Worm (Caenorhabditis elegans) whole organism, late embryonic: ENCODE results near the gene tag-307.

Source experiments
- C08G9.2 ChIP-seq: sonication (generic microtip); optimal IDR thresholded peaks from 2 replicates; lab custom pipeline; 2016; ENCODE audit warnings: mild to moderate bottlenecking, missing genetic modification characterization, moderate library complexity, missing compliant biosample characterization
- C38D4.7 ChIP-seq: fragments of 200-800 bp; sonication (Bioruptor generic); optimal IDR thresholded peaks from 2 replicates; lab custom pipeline; 2018; ENCODE audit warnings: mild to moderate bottlenecking, missing genetic modification characterization, moderate library complexity, missing compliant biosample characterization
- F13H6.1 ChIP-seq: sonication (generic microtip); optimal IDR thresholded peaks from 2 replicates; lab custom pipeline; 2016; ENCODE audit warnings: missing genetic modification characterization, missing compliant biosample characterization
- K02D7.2 ChIP-seq: sonication (generic microtip); optimal IDR thresholded peaks from 2 replicates; lab custom pipeline; 2017; ENCODE audit warnings: mild to moderate bottlenecking, missing genetic modification characterization, missing compliant biosample characterization
- T23F11.4 ChIP-seq: fragments of 200-800 bp; sonication (Bioruptor generic); optimal IDR thresholded peaks from 2 replicates; lab custom pipeline; 2018; ENCODE audit warnings: mild to moderate bottlenecking, missing genetic modification characterization, missing compliant biosample characterization
- ahr-1 ChIP-seq: sonication (generic microtip); optimal IDR thresholded peaks from 2 replicates; lab custom pipeline; 2016; ENCODE audit warnings: missing genetic modification characterization, missing compliant biosample characterization
- ama-1 ChIP-seq: fragments of 150-350 bp; optimal IDR thresholded peaks from 2 replicates; lab custom pipeline; 2014
- ceh-14 ChIP-seq: sonication (generic microtip); optimal IDR thresholded peaks from 2 replicates; lab custom pipeline; 2016; ENCODE audit warnings: missing genotype, missing genetic modification characterization, missing compliant biosample characterization
- ceh-18 ChIP-seq: sonication (generic microtip); optimal IDR thresholded peaks from 2 replicates; lab custom pipeline; 2016; ENCODE audit warnings: missing genetic modification characterization, missing compliant biosample characterization
- ceh-19 ChIP-seq: fragments of 200-800 bp; sonication (Bioruptor generic); optimal IDR thresholded peaks from 2 replicates; lab custom pipeline; 2018; ENCODE audit warnings: mild to moderate bottlenecking, missing genetic modification characterization, missing compliant biosample characterization
- ceh-2 ChIP-seq: sonication (generic microtip); optimal IDR thresholded peaks from 2 replicates; lab custom pipeline; 2016; ENCODE audit warnings: missing genotype, missing genetic modification characterization, missing compliant biosample characterization
- ceh-22 ChIP-seq: sonication (generic microtip); optimal IDR thresholded peaks from 2 replicates; lab custom pipeline; 2017; ENCODE audit warnings: missing biosample characterization, missing genetic modification characterization
- ceh-30 ChIP-seq: fragments of 150-350 bp; optimal IDR thresholded peaks from 2 replicates; lab custom pipeline; 2014; ENCODE audit warnings: missing biosample characterization, missing genetic modification characterization
- ceh-34 ChIP-seq: sonication (generic microtip); optimal IDR thresholded peaks from 2 replicates; lab custom pipeline; 2016; ENCODE audit warnings: mild to moderate bottlenecking, missing genetic modification characterization, missing compliant biosample characterization
- ceh-45 ChIP-seq: fragments of 200-800 bp; sonication (Bioruptor generic); IDR thresholded peaks from 2 replicates; pipeline ENCODE4 v1.3.6; 2022; ENCODE audit warnings: missing genetic modification reagents, missing genetic modification characterization, missing compliant biosample characterization
- ceh-48 ChIP-seq: sonication (generic microtip); optimal IDR thresholded peaks from 2 replicates; lab custom pipeline; 2016; ENCODE audit warnings: missing genetic modification characterization, inconsistent platforms, missing compliant biosample characterization
- ceh-6 ChIP-seq: fragments of 200-800 bp; sonication (Bioruptor generic); optimal IDR thresholded peaks from 2 replicates; lab custom pipeline; 2018; ENCODE audit warnings: mild to moderate bottlenecking, missing genetic modification characterization, missing compliant biosample characterization
- ceh-9 ChIP-seq: sonication (generic microtip); optimal IDR thresholded peaks from 2 replicates; lab custom pipeline; 2016; ENCODE audit warnings: mild to moderate bottlenecking, missing genetic modification characterization, inconsistent platforms, missing compliant biosample characterization
- dve-1 ChIP-seq: sonication (generic microtip); optimal IDR thresholded peaks from 2 replicates; lab custom pipeline; 2017; ENCODE audit warnings: antibody characterized with exemption, mild to moderate bottlenecking, missing genetic modification characterization, missing compliant biosample characterization
- elt-2 ChIP-seq: sonication (generic microtip); optimal IDR thresholded peaks from 2 replicates; lab custom pipeline; 2016; ENCODE audit warnings: missing genetic modification reagents, missing genetic modification characterization, missing compliant biosample characterization
- ets-4 ChIP-seq: sonication (generic microtip); optimal IDR thresholded peaks from 2 replicates; lab custom pipeline; 2016; ENCODE audit warnings: missing genetic modification characterization, missing compliant biosample characterization
- fax-1 ChIP-seq: sonication (generic microtip); optimal IDR thresholded peaks from 2 replicates; lab custom pipeline; 2016; ENCODE audit warnings: missing genotype, missing genetic modification characterization, missing compliant biosample characterization
- fkh-10 ChIP-seq: fragments of 150-350 bp; optimal IDR thresholded peaks from 2 replicates; lab custom pipeline; 2014; ENCODE audit warnings: missing biosample characterization, missing genetic modification reagents, missing genetic modification characterization
- fkh-6 ChIP-seq: sonication (generic microtip); optimal IDR thresholded peaks from 2 replicates; lab custom pipeline; 2016; ENCODE audit warnings: missing genetic modification characterization, missing compliant biosample characterization
- hlh-13 ChIP-seq: fragments of 200-800 bp; sonication (Bioruptor generic); optimal IDR thresholded peaks from 2 replicates; lab custom pipeline; 2018; ENCODE audit warnings: mild to moderate bottlenecking, missing genetic modification characterization, missing compliant biosample characterization
- hlh-6 ChIP-seq: sonication (generic microtip); optimal IDR thresholded peaks from 2 replicates; lab custom pipeline; 2016; ENCODE audit warnings: missing genotype, missing genetic modification characterization, missing compliant biosample characterization
- hlh-8 ChIP-seq: sonication (generic microtip); optimal IDR thresholded peaks from 2 replicates; lab custom pipeline; 2016; ENCODE audit warnings: missing genotype, missing genetic modification characterization, missing compliant biosample characterization
- lim-6 ChIP-seq: sonication (generic microtip); optimal IDR thresholded peaks from 2 replicates; lab custom pipeline; 2016; ENCODE audit warnings: missing genetic modification characterization, missing compliant biosample characterization
- mec-3 ChIP-seq: sonication (generic microtip); optimal IDR thresholded peaks from 2 replicates; lab custom pipeline; 2016; ENCODE audit warnings: borderline replicate concordance, missing genetic modification characterization, missing compliant biosample characterization
- nfya-1 ChIP-seq: sonication (generic microtip); optimal IDR thresholded peaks from 2 replicates; lab custom pipeline; 2017; ENCODE audit warnings: missing genetic modification characterization, mild to moderate bottlenecking, missing compliant biosample characterization, antibody characterized with exemption, moderate library complexity
- nhr-11 ChIP-seq: fragments of 150-350 bp; optimal IDR thresholded peaks from 2 replicates; lab custom pipeline; 2014; ENCODE audit warnings: missing biosample characterization, missing genetic modification characterization
- nhr-232 ChIP-seq: sonication (generic microtip); optimal IDR thresholded peaks from 2 replicates; lab custom pipeline; 2016; ENCODE audit warnings: missing genetic modification characterization, missing compliant biosample characterization
- npax-4 ChIP-seq: sonication (generic microtip); optimal IDR thresholded peaks from 2 replicates; lab custom pipeline; 2016; ENCODE audit warnings: missing genetic modification characterization, missing compliant biosample characterization
- odd-2 ChIP-seq: sonication (generic microtip); optimal IDR thresholded peaks from 2 replicates; lab custom pipeline; 2017; ENCODE audit warnings: antibody characterized with exemption, mild to moderate bottlenecking, missing genetic modification characterization, missing compliant biosample characterization
- pax-1 ChIP-seq: fragments of 150-350 bp; optimal IDR thresholded peaks from 2 replicates; lab custom pipeline; 2014; ENCODE audit warnings: missing biosample characterization, missing genetic modification characterization
- pha-2 ChIP-seq: sonication (generic microtip); optimal IDR thresholded peaks from 2 replicates; lab custom pipeline; 2017; ENCODE audit warnings: mild to moderate bottlenecking, missing genetic modification characterization, missing compliant biosample characterization
- pqm-1 ChIP-seq: sonication (generic microtip); optimal IDR thresholded peaks from 2 replicates; lab custom pipeline; 2016; ENCODE audit warnings: missing genetic modification characterization, missing compliant biosample characterization
- pros-1 ChIP-seq: fragments of 150-350 bp; optimal IDR thresholded peaks from 2 replicates; lab custom pipeline; 2014; ENCODE audit warnings: missing biosample characterization, missing genetic modification reagents, missing genetic modification characterization
- ref-2 ChIP-seq: sonication (generic microtip); optimal IDR thresholded peaks from 2 replicates; lab custom pipeline; 2016; ENCODE audit warnings: missing genetic modification characterization, missing compliant biosample characterization
- rnt-1 ChIP-seq: sonication (generic microtip); optimal IDR thresholded peaks from 2 replicates; lab custom pipeline; 2016; ENCODE audit warnings: missing genetic modification characterization, missing compliant biosample characterization
- sdc-2 ChIP-seq: sonication (generic microtip); optimal IDR thresholded peaks from 2 replicates; lab custom pipeline; 2016; ENCODE audit warnings: missing genotype, missing genetic modification characterization, missing compliant biosample characterization
- sox-2 ChIP-seq: fragments of 200-800 bp; sonication (Bioruptor generic); IDR thresholded peaks from 2 replicates; pipeline ENCODE4 v1.3.6; 2022; ENCODE audit warnings: missing genetic modification reagents, missing genetic modification characterization, missing compliant biosample characterization
- syd-9 ChIP-seq: sonication (generic microtip); optimal IDR thresholded peaks from 2 replicates; lab custom pipeline; 2016; ENCODE audit warnings: mild to moderate bottlenecking, missing genetic modification characterization, moderate library complexity, missing compliant biosample characterization
- tbx-7 ChIP-seq: sonication (generic microtip); optimal IDR thresholded peaks from 2 replicates; lab custom pipeline; 2016; ENCODE audit warnings: missing genotype, missing genetic modification characterization, missing compliant biosample characterization
- ttx-3 ChIP-seq: sonication (generic microtip); optimal IDR thresholded peaks from 2 replicates; lab custom pipeline; 2016; ENCODE audit warnings: missing genetic modification reagents, missing genetic modification characterization, missing compliant biosample characterization
- unc-42 ChIP-seq: sonication (generic microtip); optimal IDR thresholded peaks from 2 replicates; lab custom pipeline; 2016; ENCODE audit warnings: missing genotype, missing genetic modification characterization, missing compliant biosample characterization
- unc-86 ChIP-seq: sonication (generic microtip); optimal IDR thresholded peaks from 2 replicates; lab custom pipeline; 2016; ENCODE audit warnings: missing genetic modification characterization, missing compliant biosample characterization
- zip-5 ChIP-seq: sonication (generic microtip); optimal IDR thresholded peaks from 2 replicates; lab custom pipeline; 2016; ENCODE audit warnings: missing genetic modification characterization, missing compliant biosample characterization
- ztf-16 ChIP-seq: sonication (generic microtip); optimal IDR thresholded peaks from 2 replicates; lab custom pipeline; 2017; ENCODE audit warnings: missing genetic modification characterization, missing compliant biosample characterization

Gene tag-307

DNA sequence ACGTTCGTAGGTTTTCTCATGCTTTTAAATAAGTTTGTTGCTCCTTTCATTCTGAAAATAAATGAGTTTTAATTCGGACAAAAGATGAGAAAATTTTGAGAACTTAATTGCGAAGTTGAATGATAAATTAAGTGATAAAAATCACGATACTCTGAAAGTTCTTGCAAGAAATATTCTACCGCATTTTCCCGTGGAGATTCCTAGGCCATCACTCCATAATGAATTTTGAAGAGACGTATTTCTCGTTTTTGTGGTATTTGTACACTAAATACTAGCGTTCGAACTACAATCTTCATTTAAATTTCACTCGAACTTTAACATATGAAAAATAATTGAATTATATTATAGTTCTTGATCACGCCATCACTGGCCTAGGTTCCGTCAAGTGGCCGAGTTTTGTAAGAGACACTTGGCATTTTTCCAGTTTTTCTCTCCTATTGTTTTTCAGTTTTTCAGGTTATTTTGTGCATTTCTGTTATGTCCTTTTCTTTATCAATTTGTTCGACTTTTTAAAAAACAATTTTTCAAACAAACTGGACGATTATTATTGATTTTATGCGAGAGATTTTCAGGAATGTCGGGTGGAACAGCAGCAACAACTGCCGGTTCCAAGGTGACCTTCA is 1.5 kb upstream of the tag-307 start, which contains the start of the genes coq-5 and ufm-1 (continued):
- TF ChIP-seq ceh-14 (peak; percentile 14), unc-86 (tag; lab: Kevin White, UChicago) (no peak), pqm-1 (tag; lab: Kevin White, UChicago) (peak; percentile 33), lim-6 (tag; lab: Kevin White, UChicago) (no peak), ref-2 (tag; lab: Kevin White, UChicago) (no peak), ahr-1 (tag; lab: Kevin White, UChicago) (no peak), pax-1 (tag; lab: Kevin White, UChicago) (no peak), ztf-16 (tag; lab: Kevin White, UChicago) (no peak), ceh-48 (no peak), fkh-10 (no peak), ceh-34 (no peak), ceh-18 (no peak), ets-4 (tag; lab: Kevin White, UChicago) (peak; percentile 49), syd-9 (no peak), pha-2 (tag; lab: Kevin White, UChicago) (no peak), odd-2 (tag; lab: Kevin White, UChicago) (no peak), nfya-1 (tag; lab: Kevin White, UChicago) (no peak), mec-3 (tag; lab: Kevin White, UChicago) (no peak), pros-1 (tag; lab: Kevin White, UChicago) (no peak), ceh-30 (tag; lab: Kevin White, UChicago) (no peak), hlh-6 (no peak), elt-2 (tag; lab: Kevin White, UChicago) (peak; percentile 31), ceh-19 (GFP tag; lab: Kevin White, UChicago) (no peak), sox-2 (GFP tag; lab: Robert Waterston, UW) (no peak), T23F11.4 (no peak), ceh-22 (tag; lab: Kevin White, UChicago) (no peak), hlh-13 (GFP tag; lab: Kevin White, UChicago) (no peak), ceh-9 (tag; lab: Kevin White, UChicago) (no peak), rnt-1 (tag; lab: Kevin White, UChicago) (no peak), fkh-6 (no peak), ama-1 (lab: Kevin White, UChicago) (no peak), hlh-8 (tag; lab: Kevin White, UChicago) (peak; percentile 1), C08G9.2 (tag; lab: Kevin White, UChicago) (peak; percentile 73), F13H6.1 (tag; lab: Kevin White, UChicago) (no peak), ceh-45 (GFP tag; lab: Robert Waterston, UW) (no peak), dve-1 (no peak), ceh-6 (GFP tag; lab: Kevin White, UChicago) (no peak)

DNA sequence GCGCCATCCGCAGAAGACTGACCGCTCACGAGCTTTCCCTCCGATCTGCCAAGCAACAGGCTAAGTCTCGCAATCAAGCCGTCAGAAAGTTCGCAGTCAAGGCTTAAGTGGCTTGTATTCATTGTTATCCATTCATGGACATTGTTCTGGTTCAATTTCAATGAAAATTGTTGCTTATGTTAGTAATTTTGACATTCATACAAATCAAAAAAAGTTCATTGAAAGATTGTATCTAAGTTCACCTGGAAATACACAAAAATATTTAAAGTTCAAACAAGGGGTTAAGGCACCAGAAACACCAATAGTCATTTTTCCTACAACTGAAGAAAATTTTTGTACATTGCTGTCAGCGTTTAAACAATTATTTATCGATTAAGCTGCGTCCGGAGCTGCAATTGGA is 1.6 kb downstream of the tag-307 start:
- TF ChIP-seq pros-1 (tag; lab: Kevin White, UChicago) (no peak), elt-2 (tag; lab: Kevin White, UChicago) (no peak), odd-2 (tag; lab: Kevin White, UChicago) (no peak), K02D7.2 (tag; lab: Kevin White, UChicago) (no peak)
- TF ChIP-seq, all 69 proteins: peak for 0

DNA sequence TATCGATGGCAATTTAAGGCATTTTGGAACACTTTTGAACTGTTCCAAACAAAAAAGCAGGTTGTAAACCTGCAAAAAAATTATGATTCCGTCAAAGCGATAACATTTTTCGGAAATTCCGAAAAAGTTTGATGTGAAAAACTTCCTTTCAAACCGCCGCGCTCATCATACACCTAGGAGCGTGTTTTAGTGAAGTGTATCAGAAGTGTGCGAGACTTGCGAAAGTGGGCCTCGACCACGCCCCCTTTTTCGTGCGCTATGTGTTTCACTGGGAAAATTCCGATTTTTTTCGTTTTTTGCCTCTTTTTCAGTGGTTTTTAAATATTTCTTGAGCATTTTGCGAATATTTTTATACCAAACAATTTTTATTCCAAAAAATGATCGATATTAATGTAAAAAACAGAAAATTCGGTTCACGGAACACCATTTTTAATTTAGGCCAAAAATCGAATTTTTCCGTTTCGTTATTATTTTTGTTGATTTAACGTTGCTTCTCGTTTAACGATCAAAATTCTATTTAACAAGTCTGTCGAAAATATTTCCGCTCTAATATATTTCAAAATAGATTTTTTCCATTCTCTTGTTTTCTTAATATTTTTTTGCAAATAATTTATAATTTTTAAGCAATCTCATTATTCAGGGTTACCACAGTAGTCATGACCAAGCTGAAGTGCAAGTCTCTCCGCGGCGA is 2.4 kb downstream of the tag-307 start, which contains the start of gene rpl-35:
Gene rpl-35 (plus strand): TSS at position 641 of the 691 bp plus-strand sequence.
- peak; percentile 78 for TF ChIP-seq lim-6 (tag; lab: Kevin White, UChicago)
- peak; percentile 38 for TF ChIP-seq C38D4.7
- no peak for TF ChIP-seq nhr-232 (tag; lab: Kevin White, UChicago)
- no peak for TF ChIP-seq npax-4 (tag; lab: Kevin White, UChicago)
- TF ChIP-seq nhr-11 (tag; lab: Kevin White, UChicago), result peak; percentile 86
- peak; percentile 99 for TF ChIP-seq unc-42
- TF ChIP-seq zip-5 (tag; lab: Kevin White, UChicago), result peak; percentile 49
- peak; percentile 79 for TF ChIP-seq ttx-3 (tag; lab: Kevin White, UChicago)
- TF ChIP-seq ceh-18, result peak; percentile 100
- peak; percentile 81 for TF ChIP-seq ceh-2 (tag; lab: Kevin White, UChicago)
- peak; percentile 99 for TF ChIP-seq ref-2 (tag; lab: Kevin White, UChicago)
- TF ChIP-seq fax-1, result peak; percentile 58
- no peak for TF ChIP-seq ceh-9 (tag; lab: Kevin White, UChicago)
- TF ChIP-seq C08G9.2 (tag; lab: Kevin White, UChicago), result peak; percentile 86
- TF ChIP-seq tbx-7 (tag; lab: Kevin White, UChicago), result peak; percentile 75
- no peak for TF ChIP-seq odd-2 (tag; lab: Kevin White, UChicago)
- TF ChIP-seq F13H6.1 (tag; lab: Kevin White, UChicago), result peak; percentile 90
- peak; percentile 78 for TF ChIP-seq sdc-2 (tag; lab: Kevin White, UChicago)
- peak; percentile 57 for TF ChIP-seq pha-2 (tag; lab: Kevin White, UChicago)
